Worm (Caenorhabditis elegans) whole organism, mixed stage, embryonic: ENCODE data around the gene ndub-3.

Source experiments
- M03D4.4 ChIP-seq: sonication (generic microtip); optimal IDR thresholded peaks from 2 replicates; lab custom pipeline; 2017; ENCODE audit warnings: mild to moderate bottlenecking, missing genetic modification characterization, missing compliant biosample characterization
- ces-1 ChIP-seq: fragments of 150-350 bp; optimal IDR thresholded peaks from 2 replicates; lab custom pipeline; 2014; ENCODE audit warnings: missing biosample characterization, missing genetic modification reagents, missing genetic modification characterization
- elt-1 ChIP-seq: sonication (generic microtip); optimal IDR thresholded peaks from 2 replicates; lab custom pipeline; 2017; ENCODE audit warnings: missing genetic modification characterization, mild to moderate bottlenecking, missing compliant biosample characterization, antibody characterized with exemption, moderate library complexity, borderline replicate concordance; ENCODE audit not compliant: insufficient read depth
- flh-1 ChIP-seq: fragments of 200-800 bp; sonication (Bioruptor generic); optimal IDR thresholded peaks from 2 replicates; lab custom pipeline; 2018; ENCODE audit warnings: mild to moderate bottlenecking, missing genetic modification characterization, moderate library complexity, missing compliant biosample characterization
- hlh-1 ChIP-seq: fragments of 150-350 bp; optimal IDR thresholded peaks from 2 replicates; lab custom pipeline; 2014; ENCODE audit warnings: missing biosample characterization, missing genetic modification reagents, missing genetic modification characterization
- nhr-237 ChIP-seq: fragments of 150-350 bp; optimal IDR thresholded peaks from 2 replicates; lab custom pipeline; 2014; ENCODE audit warnings: missing biosample characterization, missing genetic modification characterization
- snpc-4 ChIP-seq: fragments of 150-350 bp; optimal IDR thresholded peaks from 2 replicates; lab custom pipeline; 2014; ENCODE audit warnings: missing biosample characterization, missing genetic modification characterization
- unc-62 ChIP-seq: fragments of 150-350 bp; optimal IDR thresholded peaks from 2 replicates; lab custom pipeline; 2014; ENCODE audit warnings: missing biosample characterization, missing genetic modification reagents, missing genetic modification characterization
- zip-8 ChIP-seq: fragments of 150-350 bp; optimal IDR thresholded peaks from 2 replicates; lab custom pipeline; 2014; ENCODE audit warnings: missing biosample characterization, missing genetic modification characterization

ce11 chrII:8987962-8988361, 23.3 kb upstream of the ndub-3 start, which contains the start of gene C18E9.8:
- TF ChIP-seq M03D4.4 (tag; lab: Kevin White, UChicago): no peak
- no peak for TF ChIP-seq nhr-237 (tag; lab: Kevin White, UChicago)
- no peak for TF ChIP-seq flh-1
- no peak for TF ChIP-seq zip-8 (tag; lab: Kevin White, UChicago)
- no peak for TF ChIP-seq elt-1
- no peak for TF ChIP-seq hlh-1 (tag; lab: Kevin White, UChicago)
- TF ChIP-seq snpc-4 (tag; lab: Kevin White, UChicago): no peak
- no peak for TF ChIP-seq ces-1 (GFP tag; lab: Kevin White, UChicago)
- no peak for TF ChIP-seq unc-62 (GFP tag; lab: Kevin White, UChicago)
